Worm (Caenorhabditis elegans) whole organism, mixed stage, embryonic: ENCODE results near the gene oxi-1.

ENCODE experiments used
- bed-3 ChIP-seq: fragments of 200-800 bp; sonication (Bioruptor generic); optimal IDR thresholded peaks from 3 replicates; lab custom pipeline; 2018; ENCODE audit warnings: mild to moderate bottlenecking, missing genetic modification characterization, moderate library complexity, missing compliant biosample characterization
- drap-1 ChIP-seq: fragments of 200-800 bp; sonication (Bioruptor generic); optimal IDR thresholded peaks from 3 replicates; lab custom pipeline; 2018; ENCODE audit warnings: mild to moderate bottlenecking, missing genetic modification characterization, missing compliant biosample characterization
- elt-1 ChIP-seq: sonication (generic microtip); optimal IDR thresholded peaks from 2 replicates; lab custom pipeline; 2017; ENCODE audit warnings: missing genetic modification characterization, mild to moderate bottlenecking, missing compliant biosample characterization, antibody characterized with exemption, moderate library complexity, borderline replicate concordance; ENCODE audit not compliant: insufficient read depth
- elt-3 ChIP-seq: fragments of 150-350 bp; optimal IDR thresholded peaks from 2 replicates; lab custom pipeline; 2014; ENCODE audit warnings: missing biosample characterization, missing genetic modification characterization
- mls-2 ChIP-seq: sonication (generic microtip); optimal IDR thresholded peaks from 2 replicates; lab custom pipeline; 2016; ENCODE audit warnings: mild to moderate bottlenecking, missing genetic modification characterization, moderate library complexity, missing compliant biosample characterization
- nhr-12 ChIP-seq: fragments of 150-350 bp; optimal IDR thresholded peaks from 2 replicates; lab custom pipeline; 2014; ENCODE audit warnings: missing biosample characterization, missing genetic modification characterization
- nhr-28 ChIP-seq: fragments of 150-350 bp; optimal IDR thresholded peaks from 2 replicates; lab custom pipeline; 2014; ENCODE audit warnings: missing biosample characterization, missing genetic modification characterization
- snpc-4 ChIP-seq: fragments of 150-350 bp; optimal IDR thresholded peaks from 2 replicates; lab custom pipeline; 2014; ENCODE audit warnings: missing biosample characterization, missing genetic modification characterization
- unc-39 ChIP-seq: fragments of 150-350 bp; optimal IDR thresholded peaks from 2 replicates; lab custom pipeline; 2014; ENCODE audit warnings: missing biosample characterization, missing genetic modification characterization
- unc-62 ChIP-seq: fragments of 150-350 bp; optimal IDR thresholded peaks from 2 replicates; lab custom pipeline; 2014; ENCODE audit warnings: missing biosample characterization, missing genetic modification reagents, missing genetic modification characterization
- zip-8 ChIP-seq: fragments of 150-350 bp; optimal IDR thresholded peaks from 2 replicates; lab custom pipeline; 2014; ENCODE audit warnings: missing biosample characterization, missing genetic modification characterization
- ztf-11 ChIP-seq: fragments of 150-350 bp; optimal IDR thresholded peaks from 2 replicates; lab custom pipeline; 2014; ENCODE audit warnings: missing biosample characterization, missing genetic modification characterization

DNA sequence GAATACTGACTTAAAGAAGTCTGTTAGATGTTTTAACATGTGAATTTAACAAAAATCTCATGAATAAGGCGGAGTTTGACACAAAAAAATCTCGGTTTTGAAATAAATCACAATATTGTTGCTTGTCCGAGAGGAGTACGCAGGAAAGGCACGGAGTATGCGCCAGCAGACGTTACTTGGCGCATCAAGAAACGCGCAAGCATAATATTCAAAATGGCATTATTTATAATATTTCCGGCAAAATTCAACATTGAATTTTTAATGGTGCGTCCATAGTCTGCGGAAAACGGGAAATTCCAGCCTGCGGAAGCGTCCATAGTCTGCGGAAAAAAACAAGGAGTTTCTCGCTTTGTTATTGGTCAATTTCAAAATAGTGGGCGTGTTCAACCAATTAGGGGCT is 13.2 kb upstream of the oxi-1 start, which contains the start of gene pde-12:
- TF ChIP-seq ztf-11 (tag; lab: Kevin White, UChicago) = no peak
- no peak for TF ChIP-seq snpc-4 (tag; lab: Kevin White, UChicago)
- TF ChIP-seq mls-2 = no peak
- TF ChIP-seq nhr-28 = no peak
- TF ChIP-seq unc-39 (tag; lab: Kevin White, UChicago) = no peak
- no peak for TF ChIP-seq zip-8
- TF ChIP-seq bed-3 (GFP tag; lab: Kevin White, UChicago) = no peak
- no peak for TF ChIP-seq elt-3 (tag; lab: Kevin White, UChicago)
- no peak for TF ChIP-seq elt-1 (tag; lab: Kevin White, UChicago)
- TF ChIP-seq unc-62 = no peak
- TF ChIP-seq nhr-12 (tag; lab: Kevin White, UChicago) = no peak
- no peak for TF ChIP-seq drap-1 (GFP tag; lab: Kevin White, UChicago)
